In genomic region chr3L:12050629-12051028, dm6 we compare ENCODE assay signal across 1 fruit fly cellular context.
A peak's percentile ranks its signal among the peaks of the same experiment; 100 is the strongest.
TF ChIP-seq lines count a peak whose summit lies in the region.

No protein-coding gene starts in this region.

TF ChIP-seq in whole organism, embryonic, 481 proteins besides CTCF, POLR2A, EP300 and RAD21 (continued from another document and continues in another):
- TF ChIP-seq pho (GFP tag; optimal IDR thresholded peaks at IDR 0.05; lab: Kevin White, UChicago) (no peak), Poxn (GFP tag; IDR thresholded peaks at IDR 0.05; lab: Robert Waterston, UW) (0 out of 2 replicates have a peak, but pooled peaks have one; percentile 29), gsb-n (tag; optimal IDR thresholded peaks at IDR 0.05; lab: Kevin White, UChicago) (peak; percentile 18), CG43689 (GFP tag; IDR thresholded peaks at IDR 0.05; lab: Robert Waterston, UW) (no peak), vnd (GFP tag; IDR thresholded peaks at IDR 0.05; lab: Robert Waterston, UW; ENCODE audit: partially characterized antibody) (no peak), CG10209 (GFP tag; optimal IDR thresholded peaks at IDR 0.05; lab: Kevin White, UChicago) (no peak), Adf1 (GFP tag; IDR thresholded peaks at IDR 0.05; lab: Robert Waterston, UW) (no peak), Lpt (GFP tag; optimal IDR thresholded peaks at IDR 0.05; lab: Kevin White, UChicago) (no peak), MTF-1 (GFP tag; optimal IDR thresholded peaks at IDR 0.05; lab: Kevin White, UChicago; ENCODE audit: borderline replicate concordance) (no peak), nerfin-1 (tag; optimal IDR thresholded peaks at IDR 0.05; lab: Kevin White, UChicago) (no peak), CG15514 (GFP tag; optimal IDR thresholded peaks at IDR 0.05; lab: Kevin White, UChicago) (no peak), ro (GFP tag; IDR thresholded peaks at IDR 0.05; lab: Robert Waterston, UW) (no peak), Hr39 (optimal IDR thresholded peaks at IDR 0.05; lab: Kevin White, UChicago) (no peak), p53 (GFP tag; optimal IDR thresholded peaks at IDR 0.05; lab: Kevin White, UChicago) (no peak), CG8924 (tag; optimal IDR thresholded peaks at IDR 0.05; lab: Kevin White, UChicago) (peak; percentile 27), stwl (tag; optimal IDR thresholded peaks at IDR 0.05; lab: Kevin White, UChicago) (no peak), CG14014 (GFP tag; IDR thresholded peaks at IDR 0.05; lab: Robert Waterston, UW) (0 out of 2 replicates have a peak, but pooled peaks have one; percentile 39), Deaf1 (tag; optimal IDR thresholded peaks at IDR 0.05; lab: Kevin White, UChicago) (peak; percentile 8), eve (GFP tag; optimal IDR thresholded peaks at IDR 0.05; lab: Kevin White, UChicago) (no peak), Hmx (GFP tag; optimal IDR thresholded peaks at IDR 0.05; lab: Kevin White, UChicago) (no peak), CG12219 (GFP tag; optimal IDR thresholded peaks at IDR 0.05; lab: Kevin White, UChicago) (no peak), B-H2 (GFP tag; optimal IDR thresholded peaks at IDR 0.05; lab: Kevin White, UChicago) (no peak), z (GFP tag; IDR thresholded peaks at IDR 0.05; lab: Robert Waterston, UW) (no peak), YL-1 (GFP tag; optimal IDR thresholded peaks at IDR 0.05; lab: Kevin White, UChicago) (no peak), caup (GFP tag; optimal IDR thresholded peaks at IDR 0.05; lab: Kevin White, UChicago; ENCODE audit: severe bottlenecking) (no peak), ase (GFP tag; IDR thresholded peaks at IDR 0.05; lab: Robert Waterston, UW) (no peak), CG4282 (GFP tag; optimal IDR thresholded peaks at IDR 0.05; lab: Kevin White, UChicago) (no peak), CG2120 (GFP tag; optimal IDR thresholded peaks at IDR 0.05; lab: Kevin White, UChicago) (no peak), bcd (GFP tag; optimal IDR thresholded peaks at IDR 0.05; lab: Kevin White, UChicago) (peak; percentile 16), CG10959 (GFP tag; IDR thresholded peaks at IDR 0.05; lab: Robert Waterston, UW) (no peak), Abd-B (GFP tag; optimal IDR thresholded peaks at IDR 0.05; lab: Kevin White, UChicago) (peak; percentile 55), zen2 (GFP tag; IDR thresholded peaks at IDR 0.05; lab: Robert Waterston, UW; ENCODE audit: partially characterized antibody) (no peak), CG9215 (GFP tag; IDR thresholded peaks at IDR 0.05; lab: Robert Waterston, UW) (no peak), CG7556 (GFP tag; optimal IDR thresholded peaks at IDR 0.05; lab: Kevin White, UChicago) (no peak), slp2 (GFP tag; optimal IDR thresholded peaks at IDR 0.05; lab: Kevin White, UChicago) (no peak), Antp (GFP tag; optimal IDR thresholded peaks at IDR 0.05; lab: Kevin White, UChicago) (no peak), CG8281 (tag; optimal IDR thresholded peaks at IDR 0.05; lab: Kevin White, UChicago) (no peak), CG3407 (GFP tag; optimal IDR thresholded peaks at IDR 0.05; lab: Kevin White, UChicago) (no peak), CG15601 (tag; optimal IDR thresholded peaks at IDR 0.05; lab: Kevin White, UChicago) (no peak), ssp (GFP tag; IDR thresholded peaks at IDR 0.05; lab: Robert Waterston, UW) (0 out of 2 replicates have a peak, but pooled peaks have one; percentile 13), Rx (GFP tag; IDR thresholded peaks at IDR 0.05; lab: Robert Waterston, UW) (no peak), Kr (GFP tag; optimal IDR thresholded peaks at IDR 0.05; lab: Kevin White, UChicago) (no peak), gcm (GFP tag; optimal IDR thresholded peaks at IDR 0.05; lab: Kevin White, UChicago) (peak; percentile 11), CG12155 (GFP tag; optimal IDR thresholded peaks at IDR 0.05; lab: Kevin White, UChicago) (peak; percentile 11), dmrt11E (tag; optimal IDR thresholded peaks at IDR 0.05; lab: Kevin White, UChicago) (peak; percentile 2), CG2678 (tag; optimal IDR thresholded peaks at IDR 0.05; lab: Kevin White, UChicago) (peak; percentile 54), Ssrp (tag; optimal IDR thresholded peaks at IDR 0.05; lab: Kevin White, UChicago) (no peak), C15 (GFP tag; IDR thresholded peaks at IDR 0.05; lab: Robert Waterston, UW) (no peak), hkb (optimal IDR thresholded peaks at IDR 0.05; lab: Kevin White, UChicago) (no peak), hkb (GFP tag; IDR thresholded peaks at IDR 0.05; lab: Robert Waterston, UW) (peak; percentile 60; the same call in 1 of the 2 replicates), CG10462 (GFP tag; optimal IDR thresholded peaks at IDR 0.05; lab: Kevin White, UChicago) (no peak), CG12659 (GFP tag; optimal IDR thresholded peaks at IDR 0.05; lab: Kevin White, UChicago) (no peak), en (GFP tag; optimal IDR thresholded peaks at IDR 0.05; lab: Kevin White, UChicago) (no peak), CG10366 (GFP tag; IDR thresholded peaks at IDR 0.05; lab: Robert Waterston, UW) (peak; percentile 50), Taf1 (GFP tag; IDR thresholded peaks at IDR 0.05; lab: Robert Waterston, UW) (0 out of 2 replicates have a peak, but pooled peaks have one; percentile 50), ken (GFP tag; IDR thresholded peaks at IDR 0.05; lab: Robert Waterston, UW) (no peak), CG7271 (tag; optimal IDR thresholded peaks at IDR 0.05; lab: Kevin White, UChicago) (no peak), CG30431 (GFP tag; optimal IDR thresholded peaks at IDR 0.05; lab: Kevin White, UChicago) (no peak), run (tag; optimal IDR thresholded peaks at IDR 0.05; lab: Kevin White, UChicago) (no peak), salm (tag; optimal IDR thresholded peaks at IDR 0.05; lab: Kevin White, UChicago) (no peak), fru (optimal IDR thresholded peaks at IDR 0.05; lab: Kevin White, UChicago) (no peak), Dp (GFP tag; optimal IDR thresholded peaks at IDR 0.05; lab: Kevin White, UChicago) (no peak), CG11560 (tag; IDR thresholded peaks at IDR 0.05; lab: Robert Waterston, UW) (no peak), Hr3 (GFP tag; optimal IDR thresholded peaks at IDR 0.05; lab: Kevin White, UChicago) (peak; percentile 1), CG34224 (GFP tag; IDR thresholded peaks at IDR 0.05; lab: Robert Waterston, UW; ENCODE audit: partially characterized antibody) (no peak), sens-2 (GFP tag; IDR thresholded peaks at IDR 0.05; lab: Robert Waterston, UW) (no peak), CG15073 (GFP tag; optimal IDR thresholded peaks at IDR 0.05; lab: Kevin White, UChicago) (no peak), emc (GFP tag; optimal IDR thresholded peaks at IDR 0.05; lab: Kevin White, UChicago) (no peak), PHDP (tag; optimal IDR thresholded peaks at IDR 0.05; lab: Kevin White, UChicago) (peak; percentile 39), HLH4C (GFP tag; IDR thresholded peaks at IDR 0.05; lab: Robert Waterston, UW; ENCODE audit: partially characterized antibody) (no peak), CG6683 (GFP tag; optimal IDR thresholded peaks at IDR 0.05; lab: Kevin White, UChicago) (no peak), CkIIα-i1 (GFP tag; IDR thresholded peaks at IDR 0.05; lab: Robert Waterston, UW) (no peak), Sry-δ (GFP tag; optimal IDR thresholded peaks at IDR 0.05; lab: Kevin White, UChicago) (no peak), dpn (GFP tag; optimal IDR thresholded peaks at IDR 0.05; lab: Kevin White, UChicago) (peak in 1 of 2 experiments; percentile 2), unpg (GFP tag; optimal IDR thresholded peaks at IDR 0.05; lab: Kevin White, UChicago) (peak; percentile 61), Ravus (GFP tag; IDR thresholded peaks at IDR 0.05; lab: Robert Waterston, UW) (no peak), Six4 (GFP tag; optimal IDR thresholded peaks at IDR 0.05; lab: Kevin White, UChicago) (peak; percentile 14), bab2 (GFP tag; optimal IDR thresholded peaks at IDR 0.05; lab: Kevin White, UChicago) (peak; percentile 8), odd (GFP tag; optimal IDR thresholded peaks at IDR 0.05; lab: Kevin White, UChicago) (no peak), Dek (tag; optimal IDR thresholded peaks at IDR 0.05; lab: Kevin White, UChicago) (no peak), repo (GFP tag; optimal IDR thresholded peaks at IDR 0.05; lab: Kevin White, UChicago) (no peak), CG2889 (GFP tag; IDR thresholded peaks at IDR 0.05; lab: Robert Waterston, UW) (no peak), CG12236 (GFP tag; optimal IDR thresholded peaks at IDR 0.05; lab: Kevin White, UChicago) (no peak), D19B (GFP tag; optimal IDR thresholded peaks at IDR 0.05; lab: Kevin White, UChicago) (no peak), ttk (GFP tag; IDR thresholded peaks at IDR 0.05; lab: Robert Waterston, UW) (0 out of 2 replicates have a peak, but pooled peaks have one; percentile 12), dimm (GFP tag; IDR thresholded peaks at IDR 0.05; lab: Robert Waterston, UW) (no peak), CG12104 (GFP tag; optimal IDR thresholded peaks at IDR 0.05; lab: Kevin White, UChicago) (no peak), abd-A (tag; optimal IDR thresholded peaks at IDR 0.05; lab: Kevin White, UChicago) (no peak), CG6654 (GFP tag; optimal IDR thresholded peaks at IDR 0.05; lab: Kevin White, UChicago) (no peak), sqz (GFP tag; optimal IDR thresholded peaks at IDR 0.05; lab: Kevin White, UChicago) (no peak), fd102C (GFP tag; optimal IDR thresholded peaks at IDR 0.05; lab: Kevin White, UChicago) (no peak), CG13894 (tag; optimal IDR thresholded peaks at IDR 0.05; lab: Kevin White, UChicago) (no peak), nau (GFP tag; optimal IDR thresholded peaks at IDR 0.05; lab: Kevin White, UChicago) (no peak), CG6791 (GFP tag; IDR thresholded peaks at IDR 0.05; lab: Robert Waterston, UW; ENCODE audit: partially characterized antibody) (no peak), CG17612 (GFP tag; IDR thresholded peaks at IDR 0.05; lab: Robert Waterston, UW) (peak; percentile 8; the same call in 1 of the 2 replicates), sd (tag; optimal IDR thresholded peaks at IDR 0.05; lab: Kevin White, UChicago) (no peak), CG16815 (GFP tag; optimal IDR thresholded peaks at IDR 0.05; lab: Kevin White, UChicago) (no peak), CG16813 (GFP tag; IDR thresholded peaks at IDR 0.05; lab: Robert Waterston, UW; ENCODE audit: partially characterized antibody) (no peak), onecut (GFP tag; IDR thresholded peaks at IDR 0.05; lab: Robert Waterston, UW) (no peak), CG11247 (GFP tag; IDR thresholded peaks at IDR 0.05; lab: Robert Waterston, UW) (no peak), CG6854 (GFP tag; optimal IDR thresholded peaks at IDR 0.05; lab: Kevin White, UChicago) (no peak), Asciz (GFP tag; optimal IDR thresholded peaks at IDR 0.05; lab: Kevin White, UChicago) (no peak), CG16779 (GFP tag; IDR thresholded peaks at IDR 0.05; lab: Robert Waterston, UW) (no peak), CG42726 (GFP tag; IDR thresholded peaks at IDR 0.05; lab: Robert Waterston, UW; ENCODE audit: partially characterized antibody) (no peak), Dip2 (GFP tag; IDR thresholded peaks at IDR 0.05; lab: Robert Waterston, UW) (no peak), slbo (GFP tag; IDR thresholded peaks at IDR 0.05; lab: Robert Waterston, UW) (peak; percentile 65), ap (GFP tag; IDR thresholded peaks at IDR 0.05; lab: Robert Waterston, UW) (no peak), CoRest (tag; optimal IDR thresholded peaks at IDR 0.05; lab: Kevin White, UChicago) (peak; percentile 30), CG7786 (GFP tag; optimal IDR thresholded peaks at IDR 0.05; lab: Kevin White, UChicago) (no peak), Rfx (GFP tag; IDR thresholded peaks at IDR 0.05; lab: Robert Waterston, UW) (peak; percentile 61), Hmr (GFP tag; optimal IDR thresholded peaks at IDR 0.05; lab: Kevin White, UChicago) (no peak), CG32772 (GFP tag; IDR thresholded peaks at IDR 0.05; lab: Robert Waterston, UW) (no peak), dysf (GFP tag; IDR thresholded peaks at IDR 0.05; lab: Robert Waterston, UW) (peak; percentile 66; the same call in 2 of the 3 replicates), chm (GFP tag; IDR thresholded peaks at IDR 0.05; lab: Robert Waterston, UW) (no peak), CG15696 (tag; optimal IDR thresholded peaks at IDR 0.05; lab: Kevin White, UChicago) (no peak), da (GFP tag; optimal IDR thresholded peaks at IDR 0.05; lab: Kevin White, UChicago) (no peak), D19A (tag; optimal IDR thresholded peaks at IDR 0.05; lab: Kevin White, UChicago) (peak; percentile 29), Opbp (GFP tag; IDR thresholded peaks at IDR 0.05; lab: Robert Waterston, UW; ENCODE audit: partially characterized antibody) (no peak), CG7928 (GFP tag; optimal IDR thresholded peaks at IDR 0.05; lab: Kevin White, UChicago) (no peak), CG4854 (GFP tag; optimal IDR thresholded peaks at IDR 0.05; lab: Kevin White, UChicago) (no peak), stc (GFP tag; IDR thresholded peaks at IDR 0.05; lab: Robert Waterston, UW) (0 out of 2 replicates have a peak, but pooled peaks have one; percentile 15), CG10565 (GFP tag; optimal IDR thresholded peaks at IDR 0.05; lab: Kevin White, UChicago) (no peak), Camta (GFP tag; optimal IDR thresholded peaks at IDR 0.05; lab: Kevin White, UChicago) (no peak), CG10654 (GFP tag; optimal IDR thresholded peaks at IDR 0.05; lab: Kevin White, UChicago) (no peak), CG11085 (GFP tag; IDR thresholded peaks at IDR 0.05; lab: Robert Waterston, UW) (no peak), slou (GFP tag; optimal IDR thresholded peaks at IDR 0.05; lab: Kevin White, UChicago) (no peak), CG31388 (GFP tag; optimal IDR thresholded peaks at IDR 0.05; lab: Kevin White, UChicago) (peak; percentile 0), otp (GFP tag; IDR thresholded peaks at IDR 0.05; lab: Robert Waterston, UW) (0 out of 3 replicates have a peak, but pooled peaks have one; percentile 38), Oaz (GFP tag; IDR thresholded peaks at IDR 0.05; lab: Robert Waterston, UW) (no peak), CG10431 (GFP tag; optimal IDR thresholded peaks at IDR 0.05; lab: Kevin White, UChicago) (no peak), crp (GFP tag; optimal IDR thresholded peaks at IDR 0.05; lab: Kevin White, UChicago) (no peak), Dad (GFP tag; optimal IDR thresholded peaks at IDR 0.05; lab: Kevin White, UChicago) (no peak), CG17829 (tag; optimal IDR thresholded peaks at IDR 0.05; lab: Kevin White, UChicago) (peak; percentile 6), psq (GFP tag; optimal IDR thresholded peaks at IDR 0.05; lab: Kevin White, UChicago) (no peak), CG16863 (GFP tag; optimal IDR thresholded peaks at IDR 0.05; lab: Kevin White, UChicago) (no peak), CG4360 (GFP tag; IDR thresholded peaks at IDR 0.05; lab: Robert Waterston, UW) (no peak), ci (GFP tag; IDR thresholded peaks at IDR 0.05; lab: Robert Waterston, UW) (no peak)
